Worm (Caenorhabditis elegans): ENCODE measurements around the gene Y57G11C.48.

Gene Y57G11C.48

DNA sequence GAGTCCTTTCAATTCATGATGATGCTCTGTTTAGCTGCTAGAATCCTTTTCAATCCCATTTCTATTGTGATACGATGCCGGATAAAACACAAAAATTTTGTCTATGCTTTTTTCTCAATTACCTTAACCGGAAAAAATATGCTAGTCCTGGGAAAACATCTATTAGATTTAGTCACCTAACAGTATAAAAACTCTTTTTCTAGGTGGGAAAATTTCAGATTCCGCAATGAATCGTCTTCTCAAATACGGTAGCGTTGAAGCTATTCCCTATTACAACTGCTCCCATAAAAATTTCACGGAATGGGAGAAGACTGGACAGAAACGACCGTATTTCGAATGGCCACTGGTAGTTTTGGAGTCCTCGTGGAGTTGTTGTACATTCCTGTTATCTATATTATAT, 14.7 kb downstream of the Y57G11C.48 start, which contains the start of gene Y57G11C.28:
Gene Y57G11C.28 (plus strand): TSS at position 301 of the 400 bp plus-strand sequence.
- TF ChIP-seq nhr-84 (tag; optimal IDR thresholded peaks at IDR 0.05) (no peak), nhr-12 (tag; optimal IDR thresholded peaks at IDR 0.05) (no peak), efl-1 (optimal IDR thresholded peaks at IDR 0.05) (no peak), efl-1 (GFP tag; optimal IDR thresholded peaks at IDR 0.05 in 1 of 2) (no peak), lin-35 (GFP tag; optimal IDR thresholded peaks at IDR 0.05) (no peak), hpl-2 (GFP tag; optimal IDR thresholded peaks at IDR 0.05) (no peak), skn-1 (tag; optimal IDR thresholded peaks at IDR 0.05) (no peak), pqm-1 (tag; optimal IDR thresholded peaks at IDR 0.05) (no peak), blmp-1 (tag; optimal IDR thresholded peaks at IDR 0.05) (no peak), ets-5 (GFP tag; IDR thresholded peaks at IDR 0.05) (no peak), dsc-1 (tag; optimal IDR thresholded peaks at IDR 0.05) (no peak), mep-1 (tag; optimal IDR thresholded peaks at IDR 0.05) (no peak), nhr-76 (tag; optimal IDR thresholded peaks at IDR 0.05) (no peak), nhr-85 (tag) (no peak), dpl-1 (GFP tag; optimal IDR thresholded peaks at IDR 0.05) (no peak), unc-98 (GFP tag; IDR thresholded peaks at IDR 0.05) (no peak), sup-37 (GFP tag; optimal IDR thresholded peaks at IDR 0.05) (no peak), zag-1 (tag; optimal IDR thresholded peaks at IDR 0.05) (no peak), ceh-82 (tag; optimal IDR thresholded peaks at IDR 0.05) (no peak)

DNA sequence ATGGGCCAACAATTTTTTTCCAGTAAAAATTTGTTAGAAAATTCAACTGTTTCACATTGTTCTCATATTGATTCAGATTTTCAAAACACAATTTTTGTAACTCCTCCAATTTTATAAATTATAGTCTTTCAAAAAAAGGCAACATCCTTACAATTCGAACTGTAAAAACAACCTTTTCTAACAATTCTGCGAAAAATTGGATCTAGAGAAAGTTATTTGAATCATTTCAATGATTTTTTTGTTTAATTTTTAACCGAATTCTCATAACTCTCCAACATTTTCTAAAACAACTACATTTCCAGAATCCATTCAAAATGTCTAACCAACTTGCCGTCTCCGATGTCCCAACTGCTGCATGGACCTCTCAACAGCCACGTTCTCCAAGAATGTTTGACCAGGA, 24.8 kb downstream of the Y57G11C.48 start, which contains the start of gene ccch-5:
Gene ccch-5 (plus strand): TSS at position 301 of the 400 bp plus-strand sequence.
- no peak for TF ChIP-seq fkh-4 (tag; optimal IDR thresholded peaks at IDR 0.05; ENCODE audit: borderline replicate concordance)
- TF ChIP-seq mef-2 (tag; optimal IDR thresholded peaks at IDR 0.05), result no peak
- no peak for TF ChIP-seq pax-3 (tag; optimal IDR thresholded peaks at IDR 0.05)
- TF ChIP-seq lin-15B (tag; optimal IDR thresholded peaks at IDR 0.05), result no peak
- TF ChIP-seq aly-2 (tag; optimal IDR thresholded peaks at IDR 0.05), result no peak
- TF ChIP-seq nhr-71 (tag; optimal IDR thresholded peaks at IDR 0.05), result no peak
- no peak for TF ChIP-seq C16A3.4 (tag; optimal IDR thresholded peaks at IDR 0.05)

DNA sequence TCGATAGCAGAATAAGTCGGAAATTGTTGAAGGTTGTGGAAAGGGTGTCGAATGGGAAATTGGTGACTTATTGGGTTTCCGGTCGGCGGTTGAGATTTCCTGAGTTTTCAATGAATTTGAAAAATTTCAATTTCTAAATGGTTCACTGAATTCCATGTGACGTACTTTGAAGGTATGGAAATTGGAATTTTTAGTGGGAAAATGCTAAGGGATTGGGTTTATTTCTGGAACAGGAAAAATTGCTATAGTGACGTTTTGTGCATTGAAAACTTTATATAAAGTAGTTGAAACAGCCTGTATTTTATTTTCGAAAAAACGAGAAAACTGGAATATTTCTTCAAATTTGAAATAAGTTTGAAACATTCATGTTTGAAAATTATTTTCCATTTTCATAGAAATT, 34.5 kb downstream of the Y57G11C.48 start, which contains the start of gene pnc-2:
Gene pnc-2 (minus strand): TSS at position 101 of the 400 bp plus-strand sequence.
- no peak for TF ChIP-seq ceh-88 (GFP tag; IDR thresholded peaks at IDR 0.05)
- TF ChIP-seq fkh-8 (tag; optimal IDR thresholded peaks at IDR 0.05), result peak; percentile 19

DNA sequence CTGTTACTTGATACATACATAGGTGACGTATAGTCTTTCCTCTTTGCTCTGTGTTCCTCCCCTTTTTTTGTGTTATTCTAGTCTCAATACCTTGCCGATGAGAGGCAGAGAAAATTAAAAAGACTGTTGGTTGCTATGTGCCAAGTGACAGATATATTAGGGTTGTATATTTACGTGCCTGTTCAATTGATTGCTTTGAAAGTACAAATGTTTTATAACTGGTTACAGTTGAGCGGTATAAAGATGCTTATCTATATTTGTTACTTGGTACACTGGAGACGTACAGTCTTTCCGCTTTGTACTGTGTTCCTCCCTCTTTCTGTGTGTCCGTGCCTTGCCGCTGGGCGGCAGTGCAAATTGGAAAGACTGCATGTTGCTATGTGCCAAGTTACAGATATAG, 40.9 kb downstream of the Y57G11C.48 start:
- TF ChIP-seq ztf-11 (tag; optimal IDR thresholded peaks at IDR 0.05), result no peak
- no peak for TF ChIP-seq xbp-1 (tag; optimal IDR thresholded peaks at IDR 0.05)
- no peak for TF ChIP-seq jun-1 (tag; optimal IDR thresholded peaks at IDR 0.05)
- TF ChIP-seq ets-5 (GFP tag; IDR thresholded peaks at IDR 0.05), result no peak
- TF ChIP-seq hlh-4 (tag; optimal IDR thresholded peaks at IDR 0.05), result no peak
- no peak for TF ChIP-seq sptf-1 (tag; optimal IDR thresholded peaks at IDR 0.05)
- no peak for TF ChIP-seq alr-1 (tag; optimal IDR thresholded peaks at IDR 0.05; ENCODE audit: borderline replicate concordance)
- no peak for TF ChIP-seq aly-2 (tag; optimal IDR thresholded peaks at IDR 0.05)
- peak; percentile 63 for TF ChIP-seq nhr-85 (tag)
- no peak for TF ChIP-seq unc-98 (GFP tag; IDR thresholded peaks at IDR 0.05)
- TF ChIP-seq efl-1 (optimal IDR thresholded peaks at IDR 0.05), result no peak
- TF ChIP-seq efl-1 (GFP tag; optimal IDR thresholded peaks at IDR 0.05 in 1 of 2), result peak in 1 of 2 experiments; percentile 83
- no peak for TF ChIP-seq nhr-77 (tag; optimal IDR thresholded peaks at IDR 0.05)
- no peak for TF ChIP-seq nhr-47 (tag; optimal IDR thresholded peaks at IDR 0.05)
- TF ChIP-seq lin-39 (tag; optimal IDR thresholded peaks at IDR 0.05), result no peak
- no peak for TF ChIP-seq mdl-1 (tag; optimal IDR thresholded peaks at IDR 0.05)
- TF ChIP-seq snu-23 (GFP tag; optimal IDR thresholded peaks at IDR 0.05), result no peak
- peak; percentile 6 for TF ChIP-seq hlh-17 (GFP tag; optimal IDR thresholded peaks at IDR 0.05; ENCODE audit: borderline replicate concordance)
- TF ChIP-seq irx-1 (tag; optimal IDR thresholded peaks at IDR 0.05), result no peak
- TF ChIP-seq dpl-1 (GFP tag; optimal IDR thresholded peaks at IDR 0.05), result no peak
- no peak for TF ChIP-seq fkh-10 (GFP tag; optimal IDR thresholded peaks at IDR 0.05)
- no peak for TF ChIP-seq skn-1 (tag; optimal IDR thresholded peaks at IDR 0.05)
- no peak for TF ChIP-seq ceh-63 (GFP tag; optimal IDR thresholded peaks at IDR 0.05)

Data from whole organism, L1 larva.